Worm (Caenorhabditis elegans) whole organism, early embryonic: ENCODE data around the gene C48B4.3.

ENCODE experiments used
- ama-1 ChIP-seq: fragments of 150-350 bp; optimal IDR thresholded peaks from 2 replicates; lab custom pipeline; 2014
- ceh-13 ChIP-seq: fragments of 200-800 bp; sonication (Bioruptor generic); optimal IDR thresholded peaks from 2 replicates; lab custom pipeline; 2018; ENCODE audit warnings: mild to moderate bottlenecking, missing genetic modification characterization, missing compliant biosample characterization
- flt-1 ChIP-seq: fragments of 200-800 bp; sonication (Bioruptor generic); IDR thresholded peaks from 2 replicates; pipeline ENCODE4 v1.3.6; 2022; ENCODE audit warnings: missing genetic modification characterization, missing compliant biosample characterization
- tbx-37 ChIP-seq: fragments of 200-800 bp; sonication (Bioruptor generic); conservative IDR thresholded peaks from 2 replicates; pipeline ENCODE4 v1.3.6; 2022; ENCODE audit warnings: missing genetic modification reagents, missing genetic modification characterization, missing compliant biosample characterization

ce11 chrIII:9614211-9614610 lies 32.0 kb upstream of the C48B4.3 start, which contains the start of the genes pri-1 and F58A4.6:
- TF ChIP-seq tbx-37 (no peak), ama-1 (lab: Kevin White, UChicago) (no peak), flt-1 (GFP tag; lab: Robert Waterston, UW) (no peak), ceh-13 (GFP tag; lab: Kevin White, UChicago) (no peak)
